Worm (Caenorhabditis elegans) whole organism, L1 larva: Measurements from ENCODE around the gene flp-8.

Experiments
- efl-1 ChIP-seq, 4 experiments: fragments of 150-350 bp; optimal IDR thresholded peaks in 3 of 4; peaks in 1 of 4; 1 replicate in 1 of 4; 2 replicates in 3 of 4; lab custom pipeline; 2014; ENCODE audit warnings: missing biosample characterization in 2 of 4, missing genetic modification characterization in 2 of 4, missing genetic modification reagents in 2 of 4
- fkh-10 ChIP-seq: sonication (generic microtip); optimal IDR thresholded peaks from 2 replicates; lab custom pipeline; 2017; ENCODE audit warnings: missing biosample characterization, missing genetic modification reagents, missing genetic modification characterization
- jun-1 ChIP-seq: fragments of 150-350 bp; optimal IDR thresholded peaks from 2 replicates; lab custom pipeline; 2014; ENCODE audit warnings: missing biosample characterization, missing genetic modification reagents, missing genetic modification characterization
- lin-39 ChIP-seq: fragments of 150-350 bp; optimal IDR thresholded peaks from 2 replicates; lab custom pipeline; 2014; ENCODE audit warnings: missing biosample characterization, missing genetic modification reagents, missing genetic modification characterization
- nhr-237 ChIP-seq: fragments of 150-350 bp; optimal IDR thresholded peaks from 2 replicates; lab custom pipeline; 2014; ENCODE audit warnings: missing biosample characterization, missing genetic modification characterization
- nhr-28 ChIP-seq: fragments of 150-350 bp; optimal IDR thresholded peaks from 2 replicates; lab custom pipeline; 2014; ENCODE audit warnings: missing biosample characterization, missing genetic modification characterization
- pag-3 ChIP-seq: sonication (generic microtip); optimal IDR thresholded peaks from 2 replicates; lab custom pipeline; 2017; ENCODE audit warnings: missing genetic modification characterization, mild to moderate bottlenecking, missing compliant biosample characterization, antibody characterized with exemption, borderline replicate concordance; ENCODE audit not compliant: insufficient read depth
- sptf-1 ChIP-seq: fragments of 150-350 bp; optimal IDR thresholded peaks from 2 replicates; lab custom pipeline; 2014; ENCODE audit warnings: missing biosample characterization, missing genetic modification characterization
- tbx-2 ChIP-seq: sonication (generic microtip); optimal IDR thresholded peaks from 2 replicates; lab custom pipeline; 2016; ENCODE audit warnings: missing genetic modification characterization, missing compliant biosample characterization
- unc-62 ChIP-seq: fragments of 150-350 bp; optimal IDR thresholded peaks from 2 replicates; lab custom pipeline; 2014; ENCODE audit warnings: missing biosample characterization, missing genetic modification reagents, missing genetic modification characterization

- TF ChIP-seq unc-62 (GFP tag; lab: Kevin White, UChicago), result no peak
- no peak for TF ChIP-seq nhr-237 (tag; lab: Kevin White, UChicago)
- no peak for TF ChIP-seq efl-1 (optimal IDR thresholded peaks at IDR 0.05; lab: Kevin White, UChicago)
- no peak for TF ChIP-seq efl-1 (GFP tag; optimal IDR thresholded peaks at IDR 0.05 in 1 of 2; lab: Kevin White, UChicago)
- TF ChIP-seq sptf-1 (tag; lab: Kevin White, UChicago), result no peak
- TF ChIP-seq lin-39, result no peak
- no peak for TF ChIP-seq nhr-28 (tag; lab: Kevin White, UChicago)
- TF ChIP-seq fkh-10 (GFP tag; lab: Kevin White, UChicago), result no peak
- TF ChIP-seq tbx-2 (tag; lab: Kevin White, UChicago), result no peak
- no peak for TF ChIP-seq pag-3 (tag; lab: Kevin White, UChicago)
- no peak for TF ChIP-seq jun-1 (tag; lab: Kevin White, UChicago)
These were observed 4.6 kb downstream of the flp-8 start for ce11 chrX:14885855-14886254.
